Worm (Caenorhabditis elegans): Measurements from ENCODE around the gene nmur-3.

Gene nmur-3

DNA sequence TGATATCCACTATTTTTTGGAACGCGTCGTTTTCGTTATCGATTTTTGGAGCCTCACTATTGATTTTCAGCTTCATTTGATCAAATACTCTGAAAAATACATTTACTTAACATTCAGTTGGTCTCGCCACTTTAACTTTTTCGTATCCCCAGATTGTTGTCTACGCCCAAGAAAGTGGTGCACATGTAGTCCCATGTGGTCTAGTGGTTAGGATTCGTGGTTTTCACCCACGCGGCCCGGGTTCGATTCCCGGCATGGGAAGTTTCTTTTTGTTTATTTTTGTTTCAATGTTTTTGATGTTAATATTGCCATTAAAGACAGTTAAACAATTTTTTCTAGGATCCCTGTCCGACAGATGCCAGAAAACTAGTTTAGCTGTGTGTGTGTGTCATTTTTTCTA is 22.2 kb upstream of the nmur-3 start (continued):
- TF ChIP-seq Y75B8A.6 (GFP tag; IDR thresholded peaks at IDR 0.05) (peak; percentile 82; the same call in 1 of the 2 replicates), hmg-1.1 (GFP tag; IDR thresholded peaks at IDR 0.05) (peak; percentile 86), ceh-32 (tag; optimal IDR thresholded peaks at IDR 0.05; ENCODE audit: poor library complexity) (no peak), vab-7 (GFP tag; IDR thresholded peaks at IDR 0.05) (peak; percentile 74), fkh-10 (GFP tag; optimal IDR thresholded peaks at IDR 0.05) (no peak), F10B5.3 (tag; optimal IDR thresholded peaks at IDR 0.05) (peak; percentile 31), daf-8 (GFP tag; IDR thresholded peaks at IDR 0.05) (no peak), lsy-2 (tag; optimal IDR thresholded peaks at IDR 0.05) (peak in 1 of 2 experiments; percentile 60), F44E2.7 (GFP tag; IDR thresholded peaks at IDR 0.05) (0 out of 2 replicates have a peak, but pooled peaks have one; percentile 11), set-16 (GFP tag; IDR thresholded peaks at IDR 0.05) (no peak), attf-4 (tag; optimal IDR thresholded peaks at IDR 0.05) (no peak), dmd-6 (GFP tag; IDR thresholded peaks at IDR 0.05) (peak; percentile 48), egl-27 (tag; optimal IDR thresholded peaks at IDR 0.05) (no peak), madf-5 (GFP tag; IDR thresholded peaks at IDR 0.05) (peak; percentile 67 to 86; a peak in 3 of 4 replicates), zag-1 (tag; optimal IDR thresholded peaks at IDR 0.05) (no peak), nhr-77 (tag; optimal IDR thresholded peaks at IDR 0.05) (peak; percentile 36), zip-11 (GFP tag; IDR thresholded peaks at IDR 0.05) (0 out of 2 replicates have a peak, but pooled peaks have one; percentile 33), duxl-1 (tag; optimal IDR thresholded peaks at IDR 0.05; ENCODE audit: poor library complexity) (peak; percentile 83), mep-1 (tag; optimal IDR thresholded peaks at IDR 0.05) (peak; percentile 74), saeg-2 (GFP tag; IDR thresholded peaks at IDR 0.05) (no peak), F37D6.2 (tag; optimal IDR thresholded peaks at IDR 0.05) (peak; percentile 1), daf-12 (tag; optimal IDR thresholded peaks at IDR 0.05) (no peak), nhr-41 (GFP tag; IDR thresholded peaks at IDR 0.05) (0 out of 2 replicates have a peak, but pooled peaks have one; percentile 12), ceh-62 (tag; optimal IDR thresholded peaks at IDR 0.05) (no peak), ceh-28 (tag; optimal IDR thresholded peaks at IDR 0.05) (no peak), lin-29 (GFP tag; IDR thresholded peaks at IDR 0.05) (0 out of 2 replicates have a peak, but pooled peaks have one; percentile 21), egl-43 (GFP tag; IDR thresholded peaks at IDR 0.05) (peak; percentile 91), T20F7.1 (GFP tag; optimal IDR thresholded peaks at IDR 0.05) (peak; percentile 29), ztf-11 (tag; optimal IDR thresholded peaks at IDR 0.05) (no peak), aly-2 (tag; optimal IDR thresholded peaks at IDR 0.05) (no peak), spr-3 (GFP tag; optimal IDR thresholded peaks at IDR 0.05) (no peak), T26A8.4 (GFP tag; IDR thresholded peaks at IDR 0.05) (peak; percentile 83), zfp-2 (tag; optimal IDR thresholded peaks at IDR 0.05) (no peak), lin-38 (GFP tag; IDR thresholded peaks at IDR 0.05) (peak; percentile 72), ces-1 (GFP tag; optimal IDR thresholded peaks at IDR 0.05) (no peak), ceh-20 (GFP tag; IDR thresholded peaks at IDR 0.05) (no peak), lin-1 (GFP tag; IDR thresholded peaks at IDR 0.05) (0 out of 2 replicates have a peak, but pooled peaks have one; percentile 52), nhr-102 (tag; optimal IDR thresholded peaks at IDR 0.05) (peak; percentile 49)

DNA sequence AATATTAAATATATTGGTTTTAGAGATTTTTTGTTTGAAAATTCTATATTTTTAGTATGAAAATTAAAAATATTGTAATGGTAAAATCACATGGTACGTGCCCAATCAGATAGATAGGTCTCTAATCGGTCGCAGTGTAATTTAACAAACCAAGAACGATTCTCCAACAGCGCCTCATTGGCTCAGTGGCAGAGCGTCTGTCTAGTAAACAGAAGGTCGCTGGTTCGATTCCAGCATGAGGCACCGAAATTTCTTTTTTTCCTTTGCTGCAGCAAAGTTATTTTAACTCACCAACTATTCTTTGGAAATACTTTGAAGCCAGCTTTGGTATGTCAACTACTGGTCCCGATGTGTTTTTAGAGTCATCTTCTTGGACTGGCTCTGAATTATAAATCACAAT is 21.5 kb upstream of the nmur-3 start:
- TF ChIP-seq T26A8.4 (GFP tag; IDR thresholded peaks at IDR 0.05) (peak; percentile 45), lir-3 (tag; optimal IDR thresholded peaks at IDR 0.05) (peak; percentile 9), F49E8.2 (tag; optimal IDR thresholded peaks at IDR 0.05; ENCODE audit: borderline replicate concordance) (no peak), dmd-6 (GFP tag; IDR thresholded peaks at IDR 0.05) (peak; percentile 54), nhr-111 (GFP tag; optimal IDR thresholded peaks at IDR 0.05) (no peak), Y75B8A.6 (GFP tag; IDR thresholded peaks at IDR 0.05) (0 out of 2 replicates have a peak, but pooled peaks have one; percentile 40), snpc-1.2 (GFP tag; IDR thresholded peaks at IDR 0.05) (peak; percentile 82), daf-12 (tag; optimal IDR thresholded peaks at IDR 0.05) (no peak), mxl-2 (GFP tag; conservative IDR thresholded peaks at IDR 0.05) (no peak), ztf-7 (tag; optimal IDR thresholded peaks at IDR 0.05) (peak; percentile 21), pha-4 (GFP tag; IDR thresholded peaks at IDR 0.05) (peak; percentile 81), pha-4 (tag; optimal IDR thresholded peaks at IDR 0.05) (no peak), set-16 (GFP tag; IDR thresholded peaks at IDR 0.05) (no peak), arid-1 (GFP tag; conservative IDR thresholded peaks at IDR 0.05) (peak; percentile 74), dmd-8 (GFP tag; IDR thresholded peaks at IDR 0.05) (no peak), F44E2.7 (GFP tag; IDR thresholded peaks at IDR 0.05) (peak; percentile 76; the same call in 1 of the 2 replicates), ZK546.5 (tag; optimal IDR thresholded peaks at IDR 0.05) (no peak), ztf-11 (tag; optimal IDR thresholded peaks at IDR 0.05) (no peak), daf-19 (GFP tag; conservative IDR thresholded peaks at IDR 0.05) (no peak), saeg-2 (GFP tag; IDR thresholded peaks at IDR 0.05) (no peak), hlh-11 (tag; optimal IDR thresholded peaks at IDR 0.05) (peak; percentile 25)
